Fruit fly (Drosophila melanogaster) whole organism, embryonic: ENCODE measurements around the gene RfC4.

Experiments used
- Ada2b ChIP-seq: fragments of 200-800 bp; sonication (Bioruptor generic); IDR thresholded peaks from 2 replicates; pipeline ENCODE4 v1.3.6; 2022; ENCODE audit warnings: missing biosample characterization, missing genetic modification characterization
- CG10366 ChIP-seq: fragments of 200-800 bp; sonication (Bioruptor generic); IDR thresholded peaks from 2 replicates; pipeline ENCODE4 v1.3.6; 2022; ENCODE audit warnings: missing biosample characterization, missing genetic modification characterization
- CG11695 ChIP-seq: fragments of 200-800 bp; sonication (Bioruptor generic); IDR thresholded peaks from 3 replicates; pipeline ENCODE4 v1.3.6; 2022; ENCODE audit warnings: missing biosample characterization, missing genetic modification characterization
- CG12659 ChIP-seq: fragments of 200-800 bp; sonication (Bioruptor generic); optimal IDR thresholded peaks from 3 replicates; lab custom pipeline; 2017; ENCODE audit warnings: mild to moderate bottlenecking, missing biosample characterization, missing genetic modification reagents, missing genetic modification characterization
- CG13287 ChIP-seq: fragments of 200-800 bp; sonication (Bioruptor generic); IDR thresholded peaks from 2 replicates; pipeline ENCODE4 v1.3.6; 2022; ENCODE audit warnings: missing biosample characterization, missing genetic modification characterization; ENCODE audit not compliant: partially characterized antibody
- CG15696 ChIP-seq: fragments of 200-800 bp; sonication (Bioruptor generic); optimal IDR thresholded peaks from 2 replicates; lab custom pipeline; 2019; ENCODE audit warnings: missing biosample characterization, mild to moderate bottlenecking, missing genetic modification characterization, moderate library complexity
- CG1602 ChIP-seq: fragments of 200-800 bp; sonication (Bioruptor generic); optimal IDR thresholded peaks from 3 replicates; lab custom pipeline; 2016; ENCODE audit warnings: missing biosample characterization, missing genetic modification characterization
- CG1603 ChIP-seq: fragments of 200-800 bp; sonication (Bioruptor generic); optimal IDR thresholded peaks from 2 replicates; lab custom pipeline; 2019; ENCODE audit warnings: missing biosample characterization, mild to moderate bottlenecking, missing genetic modification characterization, moderate library complexity
- CG17359 ChIP-seq: fragments of 200-800 bp; sonication (Bioruptor generic); optimal IDR thresholded peaks from 3 replicates; lab custom pipeline; 2018; ENCODE audit warnings: missing biosample characterization, mild to moderate bottlenecking, missing genetic modification characterization, moderate library complexity
- CG17361 ChIP-seq: fragments of 200-800 bp; sonication (Bioruptor generic); IDR thresholded peaks from 3 replicates; pipeline ENCODE4 v1.3.6; 2022; ENCODE audit warnings: missing biosample characterization, missing genetic modification characterization
- CG18011 ChIP-seq: fragments of 200-800 bp; sonication (Bioruptor generic); optimal IDR thresholded peaks from 2 replicates; lab custom pipeline; 2017; ENCODE audit warnings: missing biosample characterization, missing genetic modification characterization, mild to moderate bottlenecking, moderate library complexity, missing genotype
- CG18599 ChIP-seq: fragments of 200-800 bp; sonication (Bioruptor generic); optimal IDR thresholded peaks from 3 replicates; lab custom pipeline; 2017; ENCODE audit warnings: missing biosample characterization, missing genetic modification characterization, mild to moderate bottlenecking, moderate library complexity, missing genetic modification reagents
- CG2678 ChIP-seq: fragments of 200-800 bp; sonication (Bioruptor generic); optimal IDR thresholded peaks from 3 replicates; lab custom pipeline; 2019; ENCODE audit warnings: missing biosample characterization, mild to moderate bottlenecking, missing genetic modification characterization, moderate library complexity
- CG30403 ChIP-seq: fragments of 200-800 bp; sonication (Bioruptor generic); optimal IDR thresholded peaks from 3 replicates; lab custom pipeline; 2016; ENCODE audit warnings: missing biosample characterization, missing genetic modification characterization
- CG3163 ChIP-seq: fragments of 200-800 bp; sonication (Bioruptor generic); optimal IDR thresholded peaks from 3 replicates; lab custom pipeline; 2016; ENCODE audit warnings: missing biosample characterization, missing genetic modification characterization
- CG33213 ChIP-seq: fragments of 200-800 bp; sonication (Bioruptor generic); optimal IDR thresholded peaks from 3 replicates; lab custom pipeline; 2016; ENCODE audit warnings: missing biosample characterization, missing genetic modification characterization
- CG33557 ChIP-seq: fragments of 200-800 bp; sonication (Bioruptor generic); optimal IDR thresholded peaks from 2 replicates; lab custom pipeline; 2019; ENCODE audit warnings: missing biosample characterization, mild to moderate bottlenecking, missing genetic modification characterization, moderate library complexity
- CG3847 ChIP-seq: fragments of 200-800 bp; sonication (Bioruptor generic); IDR thresholded peaks from 2 replicates; pipeline ENCODE4 v1.3.6; 2022; ENCODE audit warnings: missing biosample characterization, missing genetic modification characterization
- CG4424 ChIP-seq: fragments of 200-800 bp; sonication (Bioruptor generic); optimal IDR thresholded peaks from 3 replicates; lab custom pipeline; 2016; ENCODE audit warnings: missing biosample characterization, missing genetic modification characterization
- CG4617 ChIP-seq: fragments of 200-800 bp; sonication (Bioruptor generic); optimal IDR thresholded peaks from 3 replicates; lab custom pipeline; 2016; ENCODE audit warnings: missing biosample characterization, missing genetic modification characterization, borderline replicate concordance
- CG4854 ChIP-seq: fragments of 200-800 bp; sonication (Bioruptor generic); optimal IDR thresholded peaks from 2 replicates; lab custom pipeline; 2016; ENCODE audit warnings: missing biosample characterization, missing genetic modification characterization, inconsistent platforms
- CG5245 ChIP-seq: fragments of 200-800 bp; sonication (Bioruptor generic); optimal IDR thresholded peaks from 3 replicates; lab custom pipeline; 2016; ENCODE audit warnings: missing biosample characterization, missing genetic modification characterization
- CG6272 ChIP-seq: fragments of 200-800 bp; sonication (Bioruptor generic); IDR thresholded peaks from 2 replicates; pipeline ENCODE4 v1.3.6; 2022; ENCODE audit warnings: missing biosample characterization, missing genetic modification characterization
- CG6654 ChIP-seq: fragments of 200-800 bp; sonication (Bioruptor generic); optimal IDR thresholded peaks from 2 replicates; lab custom pipeline; 2017; ENCODE audit warnings: missing biosample characterization, mild to moderate bottlenecking, missing genetic modification characterization
- CG9932 ChIP-seq: fragments of 200-800 bp; sonication (Bioruptor generic); IDR thresholded peaks from 2 replicates; pipeline ENCODE4 v1.3.6; 2022; ENCODE audit warnings: missing biosample characterization, missing genetic modification characterization
- CTCF ChIP-seq: fragments of 200-800 bp; sonication (Bioruptor generic); optimal IDR thresholded peaks from 2 replicates; lab custom pipeline; 2017; ENCODE audit warnings: missing biosample characterization, mild to moderate bottlenecking, missing genetic modification characterization, moderate library complexity
- CrebB ChIP-seq: fragments of 200-800 bp; sonication (Bioruptor generic); optimal IDR thresholded peaks from 3 replicates; lab custom pipeline; 2018; ENCODE audit warnings: missing biosample characterization, mild to moderate bottlenecking, missing genetic modification characterization
- Dek ChIP-seq: fragments of 200-800 bp; sonication (Bioruptor generic); optimal IDR thresholded peaks from 3 replicates; lab custom pipeline; 2019; ENCODE audit warnings: missing biosample characterization, mild to moderate bottlenecking, missing genetic modification characterization, moderate library complexity
- Fer2 ChIP-seq: fragments of 200-800 bp; sonication (Bioruptor generic); optimal IDR thresholded peaks from 2 replicates; lab custom pipeline; 2018; ENCODE audit warnings: missing biosample characterization, mild to moderate bottlenecking, missing genetic modification characterization, moderate library complexity
- Max ChIP-seq: fragments of 200-800 bp; sonication (Bioruptor generic); optimal IDR thresholded peaks from 2 replicates; lab custom pipeline; 2016; ENCODE audit warnings: missing biosample characterization, mild to moderate bottlenecking, missing genetic modification characterization
- Nf-YA ChIP-seq: fragments of 200-800 bp; sonication (Bioruptor generic); IDR thresholded peaks from 2 replicates; pipeline ENCODE4 v1.3.6; 2022; ENCODE audit warnings: missing biosample characterization, missing genetic modification characterization
- Nf-YB ChIP-seq: fragments of 200-800 bp; sonication (Bioruptor generic); optimal IDR thresholded peaks from 3 replicates; lab custom pipeline; 2019; ENCODE audit warnings: missing biosample characterization, mild to moderate bottlenecking, missing genetic modification characterization, moderate library complexity
- abd-A ChIP-seq: fragments of 200-800 bp; sonication (Bioruptor generic); optimal IDR thresholded peaks from 3 replicates; lab custom pipeline; 2019; ENCODE audit warnings: missing biosample characterization, mild to moderate bottlenecking, missing genetic modification characterization, moderate library complexity
- amos ChIP-seq: fragments of 200-800 bp; sonication (Bioruptor generic); IDR thresholded peaks from 2 replicates; pipeline ENCODE4 v1.3.6; 2022; ENCODE audit warnings: missing biosample characterization, missing genetic modification characterization; ENCODE audit not compliant: partially characterized antibody
- chm ChIP-seq: fragments of 200-800 bp; sonication (Bioruptor generic); IDR thresholded peaks from 2 replicates; pipeline ENCODE4 v1.3.6; 2022; ENCODE audit warnings: missing biosample characterization, missing genetic modification characterization
- dimm ChIP-seq: fragments of 200-800 bp; sonication (Bioruptor generic); IDR thresholded peaks from 2 replicates; pipeline ENCODE4 v1.3.6; 2022; ENCODE audit warnings: missing biosample characterization, missing genetic modification characterization
- fu2 ChIP-seq: fragments of 200-800 bp; sonication (Bioruptor generic); optimal IDR thresholded peaks from 2 replicates; lab custom pipeline; 2016; ENCODE audit warnings: missing biosample characterization, missing genetic modification characterization
- her ChIP-seq: fragments of 200-800 bp; sonication (Bioruptor generic); optimal IDR thresholded peaks from 2 replicates; lab custom pipeline; 2016; ENCODE audit warnings: missing biosample characterization, missing genetic modification characterization
- kni ChIP-seq: fragments of 200-800 bp; sonication (Bioruptor generic); optimal IDR thresholded peaks from 3 replicates; lab custom pipeline; 2017; ENCODE audit warnings: mild to moderate bottlenecking, missing biosample characterization, missing genetic modification reagents, missing genetic modification characterization
- nmo ChIP-seq: fragments of 200-800 bp; sonication (Bioruptor generic); optimal IDR thresholded peaks from 2 replicates; lab custom pipeline; 2018; ENCODE audit warnings: missing biosample characterization, mild to moderate bottlenecking, missing genetic modification characterization, moderate library complexity
- onecut ChIP-seq: fragments of 200-800 bp; sonication (Bioruptor generic); IDR thresholded peaks from 2 replicates; pipeline ENCODE4 v1.3.6; 2022; ENCODE audit warnings: missing biosample characterization, missing genetic modification characterization
- phol ChIP-seq: fragments of 200-800 bp; sonication (Bioruptor generic); optimal IDR thresholded peaks from 3 replicates; lab custom pipeline; 2018; ENCODE audit warnings: missing biosample characterization, mild to moderate bottlenecking, missing genetic modification characterization, moderate library complexity
- shn ChIP-seq: fragments of 200-800 bp; sonication (Bioruptor generic); optimal IDR thresholded peaks from 3 replicates; lab custom pipeline; 2016; ENCODE audit warnings: missing biosample characterization, missing genetic modification characterization
- sqz ChIP-seq: fragments of 200-800 bp; sonication (Bioruptor generic); optimal IDR thresholded peaks from 3 replicates; lab custom pipeline; 2018; ENCODE audit warnings: missing biosample characterization, mild to moderate bottlenecking, missing genetic modification characterization
- trem ChIP-seq: fragments of 200-800 bp; optimal IDR thresholded peaks from 3 replicates; lab custom pipeline; 2019; ENCODE audit warnings: missing biosample characterization, mild to moderate bottlenecking, missing genetic modification characterization, moderate library complexity
- ttk ChIP-seq: fragments of 200-800 bp; sonication (Bioruptor generic); IDR thresholded peaks from 2 replicates; pipeline ENCODE4 v2.1.2; 2022; ENCODE audit warnings: missing biosample characterization, missing genetic modification characterization
- wdn ChIP-seq: fragments of 200-800 bp; sonication (Bioruptor generic); IDR thresholded peaks from 2 replicates; pipeline ENCODE4 v1.3.6; 2022; ENCODE audit warnings: missing biosample characterization, missing genetic modification characterization
- wor ChIP-seq: fragments of 200-800 bp; sonication (Bioruptor generic); IDR thresholded peaks from 2 replicates; pipeline ENCODE4 v1.3.6; 2022; ENCODE audit warnings: missing biosample characterization, missing genetic modification characterization
- zen ChIP-seq: fragments of 200-800 bp; sonication (Bioruptor generic); optimal IDR thresholded peaks from 3 replicates; lab custom pipeline; 2018; ENCODE audit warnings: missing biosample characterization, mild to moderate bottlenecking, missing genetic modification characterization, moderate library complexity

RfC4 gene

dm6 chr3L:4169957-4170651 lies 34.3 kb upstream of the RfC4 start, which contains the start of gene Ero1L (continued):
- TF ChIP-seq CG4854 (GFP tag; lab: Kevin White, UChicago) (no peak), CG6272 (no peak), CG1602 (peak; percentile 25), CTCF (peak; percentile 14), CG9932 (peak; percentile 25; the same call in 1 of the 2 replicates), CG30403 (peak; percentile 16), zen (tag; lab: Kevin White, UChicago) (peak; percentile 32), Nf-YA (GFP tag; lab: Robert Waterston, UW) (0 out of 2 replicates have a peak, but pooled peaks have one; percentile 8), CG10366 (no peak), CG33557 (GFP tag; lab: Kevin White, UChicago) (no peak), CG18599 (GFP tag; lab: Kevin White, UChicago) (peak; percentile 55), CG13287 (GFP tag; lab: Robert Waterston, UW) (peak; percentile 50; the same call in 1 of the 2 replicates), CG17359 (tag; lab: Kevin White, UChicago) (peak; percentile 29), wdn (GFP tag; lab: Robert Waterston, UW) (0 out of 2 replicates have a peak, but pooled peaks have one; percentile 42), wor (no peak), CG11695 (GFP tag; lab: Robert Waterston, UW) (peak; percentile 51; the same call in 1 of the 3 replicates), CG12659 (GFP tag; lab: Kevin White, UChicago) (peak; percentile 67), CG4424 (GFP tag; lab: Kevin White, UChicago) (peak; percentile 34), onecut (GFP tag; lab: Robert Waterston, UW) (peak; percentile 26; the same call in 1 of the 2 replicates), ttk (GFP tag; lab: Robert Waterston, UW) (no peak), Ada2b (no peak), Max (GFP tag; lab: Kevin White, UChicago) (peak; percentile 39), CrebB (tag; lab: Kevin White, UChicago) (no peak), CG5245 (no peak), shn (GFP tag; lab: Kevin White, UChicago) (no peak), CG15696 (peak; percentile 41), dimm (GFP tag; lab: Robert Waterston, UW) (no peak), CG33213 (GFP tag; lab: Kevin White, UChicago) (peak; percentile 6), fu2 (GFP tag; lab: Kevin White, UChicago) (no peak), CG17361 (peak; percentile 68; the same call in 2 of the 3 replicates), trem (peak; percentile 66), amos (GFP tag; lab: Robert Waterston, UW) (peak; percentile 37; the same call in 1 of the 2 replicates), phol (tag; lab: Kevin White, UChicago) (peak; percentile 85), CG3847 (GFP tag; lab: Robert Waterston, UW) (peak; percentile 54), Dek (tag; lab: Kevin White, UChicago) (peak; percentile 38), CG6654 (no peak), CG18011 (GFP tag; lab: Kevin White, UChicago) (no peak), chm (0 out of 2 replicates have a peak, but pooled peaks have one; percentile 6), CG3163 (peak; percentile 24), CG2678 (tag; lab: Kevin White, UChicago) (no peak), sqz (no peak), CG4617 (GFP tag; lab: Kevin White, UChicago) (peak; percentile 87), nmo (peak; percentile 53), CG1603 (tag; lab: Kevin White, UChicago) (peak; percentile 33), kni (peak; percentile 3), Nf-YB (peak; percentile 9), her (GFP tag; lab: Kevin White, UChicago) (peak; percentile 27), abd-A (peak; percentile 67), Fer2 (tag; lab: Kevin White, UChicago) (peak; percentile 10)
